Worm (Caenorhabditis elegans) whole organism, L2 larva: ENCODE results near the gene T16G1.4.

Source experiments
- elt-3 ChIP-seq: sonication (generic microtip); optimal IDR thresholded peaks from 2 replicates; lab custom pipeline; 2017; ENCODE audit warnings: missing biosample characterization, missing genetic modification characterization
- lin-39 ChIP-seq: fragments of 150-350 bp; optimal IDR thresholded peaks from 2 replicates; lab custom pipeline; 2014; ENCODE audit warnings: missing biosample characterization, missing genetic modification reagents, missing genetic modification characterization
- lsy-2 ChIP-seq, 2 experiments: fragments of 150-350 bp in 1 of 2; sonication (generic microtip) in 1 of 2; optimal IDR thresholded peaks; 2 replicates each; lab custom pipeline; 2014 to 2017; ENCODE audit warnings: missing biosample characterization in 2 of 2, missing genetic modification characterization in 2 of 2
- nhr-10 ChIP-seq: sonication (generic microtip); optimal IDR thresholded peaks from 2 replicates; lab custom pipeline; 2017; ENCODE audit warnings: missing biosample characterization, missing genetic modification characterization
- skn-1 ChIP-seq: sonication (generic microtip); optimal IDR thresholded peaks from 2 replicates; lab custom pipeline; 2017; ENCODE audit warnings: missing biosample characterization, missing genetic modification characterization
- ztf-4 ChIP-seq: fragments of 150-350 bp; optimal IDR thresholded peaks from 2 replicates; lab custom pipeline; 2014; ENCODE audit warnings: missing biosample characterization, missing genetic modification characterization

- no peak for TF ChIP-seq lsy-2 (tag; optimal IDR thresholded peaks at IDR 0.05; lab: Kevin White, UChicago)
- TF ChIP-seq nhr-10 (tag; lab: Kevin White, UChicago) = no peak
- no peak for TF ChIP-seq lin-39 (tag; lab: Kevin White, UChicago)
- TF ChIP-seq skn-1 (tag; lab: Kevin White, UChicago) = no peak
- no peak for TF ChIP-seq elt-3
- no peak for TF ChIP-seq ztf-4 (tag; lab: Kevin White, UChicago)
These were observed 34.2 kb downstream of the T16G1.4 start for ce11 chrV:12907436-12907835.
